Worm (Caenorhabditis elegans) whole organism, midembryonic: ENCODE measurements around the gene C34B4.2.

Experiments used
- T22C8.4 ChIP-seq: fragments of 200-800 bp; sonication (Bioruptor generic); IDR thresholded peaks from 2 replicates; pipeline ENCODE4 v1.3.6; 2022; ENCODE audit warnings: missing genetic modification characterization, missing compliant biosample characterization
- flt-1 ChIP-seq: fragments of 200-800 bp; sonication (Bioruptor generic); IDR thresholded peaks from 2 replicates; pipeline ENCODE4 v1.3.6; 2022; ENCODE audit warnings: missing genetic modification characterization, missing compliant biosample characterization
- med-1 ChIP-seq: sonication (generic microtip); optimal IDR thresholded peaks from 2 replicates; lab custom pipeline; 2017; ENCODE audit warnings: missing genetic modification characterization, mild to moderate bottlenecking, missing compliant biosample characterization, antibody characterized with exemption, missing genetic modification reagents; ENCODE audit not compliant: insufficient read depth
- tab-1 ChIP-seq: fragments of 200-800 bp; sonication (Bioruptor generic); IDR thresholded peaks from 2 replicates; pipeline ENCODE4 v1.3.6; 2022; ENCODE audit warnings: missing genetic modification characterization, missing compliant biosample characterization

DNA sequence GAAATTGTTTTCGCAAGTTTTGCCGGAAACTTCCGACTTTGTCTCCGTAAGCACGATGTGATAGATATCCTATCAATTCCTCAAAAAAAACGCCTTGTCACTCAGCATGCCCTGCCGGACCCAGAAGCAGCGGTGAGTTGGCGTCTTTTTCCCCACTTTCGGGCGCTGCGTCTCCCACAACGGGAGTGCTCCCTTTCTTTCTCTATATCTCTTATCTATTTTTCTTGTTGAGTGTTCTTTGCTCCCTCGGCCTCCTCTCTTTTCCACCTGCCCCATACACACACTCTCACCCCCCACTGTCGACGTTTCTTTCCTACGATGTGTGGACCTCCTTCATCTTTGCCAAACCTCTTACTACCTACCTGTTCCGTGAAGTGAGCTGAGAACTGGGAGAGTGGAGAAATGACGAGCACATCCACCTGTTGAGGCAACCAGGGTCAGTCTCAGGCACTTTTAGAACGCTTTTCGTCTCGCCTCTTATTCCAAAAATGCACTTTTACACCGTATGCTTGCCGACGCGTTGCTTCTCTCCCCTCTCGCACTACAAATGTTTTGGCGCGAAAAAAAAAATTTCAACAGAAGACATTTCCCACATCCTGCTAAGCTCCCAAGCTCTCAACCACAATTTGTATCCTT is 3.2 kb downstream of the C34B4.2 start:
- no peak for TF ChIP-seq flt-1
- TF ChIP-seq T22C8.4 (GFP tag; lab: Robert Waterston, UW): no peak
- no peak for TF ChIP-seq med-1
- TF ChIP-seq tab-1 (GFP tag; lab: Robert Waterston, UW): no peak
